Fruit fly (Drosophila melanogaster) whole organism, embryonic: ENCODE measurements around the gene CAH4.

Source experiments
- BEAF-32 ChIP-seq: fragments of 200-800 bp; sonication (Bioruptor generic); optimal IDR thresholded peaks from 3 replicates; lab custom pipeline; 2017; ENCODE audit warnings: missing biosample characterization, missing genetic modification characterization, mild to moderate bottlenecking, moderate library complexity, missing genetic modification reagents
- Bgb ChIP-seq: fragments of 200-800 bp; sonication (Bioruptor generic); IDR thresholded peaks from 2 replicates; pipeline ENCODE4 v1.3.6; 2022; ENCODE audit warnings: missing biosample characterization, missing genetic modification characterization; ENCODE audit not compliant: partially characterized antibody
- Bteb2 ChIP-seq: fragments of 200-800 bp; sonication (Bioruptor generic); optimal IDR thresholded peaks from 2 replicates; lab custom pipeline; 2016; ENCODE audit warnings: missing biosample characterization, missing genetic modification characterization
- CG10431 ChIP-seq: fragments of 200-800 bp; sonication (Bioruptor generic); optimal IDR thresholded peaks from 3 replicates; lab custom pipeline; 2018; ENCODE audit warnings: missing biosample characterization, mild to moderate bottlenecking, missing genetic modification characterization
- CG11504 ChIP-seq: fragments of 200-800 bp; sonication (Bioruptor generic); optimal IDR thresholded peaks from 3 replicates; lab custom pipeline; 2019; ENCODE audit warnings: missing biosample characterization, mild to moderate bottlenecking, missing genetic modification characterization, moderate library complexity
- CG12219 ChIP-seq: fragments of 200-800 bp; sonication (Bioruptor generic); optimal IDR thresholded peaks from 3 replicates; lab custom pipeline; 2018; ENCODE audit warnings: missing biosample characterization, mild to moderate bottlenecking, missing genetic modification characterization
- CG14014 ChIP-seq: fragments of 200-800 bp; sonication (Bioruptor generic); IDR thresholded peaks from 2 replicates; pipeline ENCODE4 v1.3.6; 2022; ENCODE audit warnings: missing biosample characterization, missing genetic modification characterization
- CG14965 ChIP-seq: fragments of 200-800 bp; sonication (Bioruptor generic); optimal IDR thresholded peaks from 2 replicates; lab custom pipeline; 2016; ENCODE audit warnings: missing biosample characterization, missing genetic modification characterization, borderline replicate concordance
- CG15479 ChIP-seq: fragments of 200-800 bp; sonication (Bioruptor generic); optimal IDR thresholded peaks from 3 replicates; lab custom pipeline; 2019; ENCODE audit warnings: missing biosample characterization, mild to moderate bottlenecking, missing genetic modification characterization, moderate library complexity
- CG1602 ChIP-seq: fragments of 200-800 bp; sonication (Bioruptor generic); optimal IDR thresholded peaks from 3 replicates; lab custom pipeline; 2016; ENCODE audit warnings: missing biosample characterization, missing genetic modification characterization
- CG17328 ChIP-seq: fragments of 200-800 bp; sonication (Bioruptor generic); IDR thresholded peaks from 2 replicates; pipeline ENCODE4 v1.3.6; 2022; ENCODE audit warnings: missing biosample characterization, missing genetic modification characterization
- CG17568 ChIP-seq: fragments of 200-800 bp; sonication (Bioruptor generic); optimal IDR thresholded peaks from 2 replicates; lab custom pipeline; 2018; ENCODE audit warnings: missing biosample characterization, mild to moderate bottlenecking, missing genetic modification characterization, moderate library complexity
- CG17829 ChIP-seq: fragments of 200-800 bp; optimal IDR thresholded peaks from 2 replicates; lab custom pipeline; 2019; ENCODE audit warnings: missing biosample characterization, mild to moderate bottlenecking, missing genetic modification characterization, moderate library complexity
- CG3847 ChIP-seq: fragments of 200-800 bp; sonication (Bioruptor generic); IDR thresholded peaks from 2 replicates; pipeline ENCODE4 v1.3.6; 2022; ENCODE audit warnings: missing biosample characterization, missing genetic modification characterization
- CG8290 ChIP-seq, 3 experiments: fragments of 200-800 bp; sonication (Bioruptor generic); optimal IDR thresholded peaks; 2 replicates each; lab custom pipeline; 2016 to 2019; ENCODE audit warnings: missing biosample characterization in 3 of 3, missing genetic modification characterization in 3 of 3, mild to moderate bottlenecking in 2 of 3, moderate library complexity in 1 of 3
- CG8765 ChIP-seq: fragments of 200-800 bp; sonication (Bioruptor generic); IDR thresholded peaks from 2 replicates; pipeline ENCODE4 v1.3.6; 2022; ENCODE audit warnings: missing biosample characterization, missing genetic modification characterization
- CG9437 ChIP-seq: fragments of 200-800 bp; sonication (Bioruptor generic); optimal IDR thresholded peaks from 2 replicates; lab custom pipeline; 2018; ENCODE audit warnings: missing biosample characterization, mild to moderate bottlenecking, missing genetic modification characterization
- CG9797 ChIP-seq: fragments of 200-800 bp; sonication (Bioruptor generic); optimal IDR thresholded peaks from 3 replicates; lab custom pipeline; 2018; ENCODE audit warnings: missing biosample characterization, mild to moderate bottlenecking, missing genetic modification characterization
- CHES-1-like ChIP-seq: fragments of 200-800 bp; sonication (Bioruptor generic); optimal IDR thresholded peaks from 2 replicates; lab custom pipeline; 2016; ENCODE audit warnings: missing biosample characterization, missing genetic modification characterization
- CoRest ChIP-seq: fragments of 200-800 bp; sonication (Bioruptor generic); optimal IDR thresholded peaks from 3 replicates; lab custom pipeline; 2018; ENCODE audit warnings: missing biosample characterization, mild to moderate bottlenecking, missing genetic modification characterization, moderate library complexity
- Med ChIP-seq: fragments of 200-800 bp; sonication (Bioruptor generic); peaks from one replicate; lab custom pipeline; 2016; ENCODE audit warnings: missing biosample characterization, missing genetic modification characterization, mild to moderate bottlenecking, inconsistent platforms, moderate library complexity
- Rfx ChIP-seq: fragments of 200-800 bp; sonication (Bioruptor generic); IDR thresholded peaks from 2 replicates; pipeline ENCODE4 v1.3.6; 2022; ENCODE audit warnings: missing biosample characterization, missing genetic modification characterization
- Stat92E ChIP-seq, 3 experiments: fragments of >200 bp in 2 of 3; fragments of 200-800 bp in 1 of 3; sonication (Bioruptor generic) in 1 of 3; optimal IDR thresholded peaks; 2 replicates each; lab custom pipeline; 2017 to 2019; ENCODE audit warnings: missing biosample characterization in 3 of 3, missing genetic modification characterization in 3 of 3, mild to moderate bottlenecking in 1 of 3, moderate library complexity in 1 of 3
- cg ChIP-seq: fragments of 200-800 bp; sonication (Bioruptor generic); optimal IDR thresholded peaks from 3 replicates; lab custom pipeline; 2019; ENCODE audit warnings: missing biosample characterization, mild to moderate bottlenecking, missing genetic modification characterization, moderate library complexity
- chif ChIP-seq, 2 experiments: fragments of 200-800 bp; sonication (Bioruptor generic); optimal IDR thresholded peaks; 3 replicates each; lab custom pipeline; 2016; ENCODE audit warnings: missing biosample characterization in 2 of 2, missing genetic modification characterization in 2 of 2
- ci ChIP-seq: fragments of 200-800 bp; sonication (Bioruptor generic); IDR thresholded peaks from 3 replicates; pipeline ENCODE4 v1.3.6; 2022; ENCODE audit warnings: missing biosample characterization, missing genetic modification characterization
- crol ChIP-seq: fragments of 200-800 bp; sonication (Bioruptor generic); IDR thresholded peaks from 2 replicates; pipeline ENCODE4 v1.3.6; 2022; ENCODE audit warnings: missing biosample characterization, missing genetic modification characterization
- dm ChIP-seq: fragments of 200-800 bp; sonication (Bioruptor generic); optimal IDR thresholded peaks from 3 replicates; lab custom pipeline; 2016; ENCODE audit warnings: missing biosample characterization, missing genetic modification characterization
- dpn ChIP-seq, 2 experiments: fragments of 200-800 bp; sonication (Bioruptor generic); optimal IDR thresholded peaks; 3 replicates each; lab custom pipeline; 2016; ENCODE audit warnings: missing biosample characterization in 2 of 2, missing genetic modification characterization in 2 of 2
- knrl ChIP-seq: fragments of 200-800 bp; sonication (Bioruptor generic); IDR thresholded peaks from 3 replicates; pipeline ENCODE4 v1.3.6; 2022; ENCODE audit warnings: missing biosample characterization, missing genetic modification characterization; ENCODE audit not compliant: partially characterized antibody
- nerfin-1 ChIP-seq: fragments of 200-800 bp; sonication (Bioruptor generic); optimal IDR thresholded peaks from 3 replicates; lab custom pipeline; 2019; ENCODE audit warnings: missing biosample characterization, mild to moderate bottlenecking, missing genetic modification characterization, moderate library complexity
- nerfin-2 ChIP-seq: fragments of 200-800 bp; sonication (Bioruptor generic); IDR thresholded peaks from 2 replicates; pipeline ENCODE4 v1.3.6; 2022; ENCODE audit warnings: missing biosample characterization, missing genetic modification characterization; ENCODE audit not compliant: partially characterized antibody
- nmo ChIP-seq: fragments of 200-800 bp; sonication (Bioruptor generic); optimal IDR thresholded peaks from 2 replicates; lab custom pipeline; 2018; ENCODE audit warnings: missing biosample characterization, mild to moderate bottlenecking, missing genetic modification characterization, moderate library complexity
- pan ChIP-seq, 4 experiments: fragments of >200 bp in 3 of 4; fragments of 200-800 bp in 1 of 4; sonication (Bioruptor generic) in 1 of 4; optimal IDR thresholded peaks in 3 of 4; IDR thresholded peaks in 1 of 4; 2 replicates each; pipeline versions ENCODE4 v1.3.6 to Lab custom; 2017 to 2022; ENCODE audit warnings: missing biosample characterization in 2 of 4, missing genetic modification characterization in 2 of 4, mixed read lengths in 1 of 4
- pros ChIP-seq: fragments of 200-800 bp; sonication (Bioruptor generic); optimal IDR thresholded peaks from 3 replicates; lab custom pipeline; 2019; ENCODE audit warnings: missing biosample characterization, mild to moderate bottlenecking, missing genetic modification characterization, moderate library complexity
- scrt ChIP-seq: fragments of 200-800 bp; sonication (Bioruptor generic); optimal IDR thresholded peaks from 2 replicates; lab custom pipeline; 2018; ENCODE audit warnings: missing biosample characterization, mild to moderate bottlenecking, missing genetic modification characterization, moderate library complexity
- shn ChIP-seq: fragments of 200-800 bp; sonication (Bioruptor generic); optimal IDR thresholded peaks from 3 replicates; lab custom pipeline; 2016; ENCODE audit warnings: missing biosample characterization, missing genetic modification characterization
- slbo ChIP-seq: fragments of 200-800 bp; sonication (Bioruptor generic); IDR thresholded peaks from 2 replicates; pipeline ENCODE4 v1.3.6; 2022; ENCODE audit warnings: missing biosample characterization, missing genetic modification characterization
- sqz ChIP-seq: fragments of 200-800 bp; sonication (Bioruptor generic); optimal IDR thresholded peaks from 3 replicates; lab custom pipeline; 2018; ENCODE audit warnings: missing biosample characterization, mild to moderate bottlenecking, missing genetic modification characterization
- tgo ChIP-seq: fragments of 200-800 bp; sonication (Bioruptor generic); IDR thresholded peaks from 3 replicates; pipeline ENCODE4 v1.3.6; 2022; ENCODE audit warnings: missing biosample characterization, missing genetic modification characterization
- trem ChIP-seq: fragments of 200-800 bp; optimal IDR thresholded peaks from 3 replicates; lab custom pipeline; 2019; ENCODE audit warnings: missing biosample characterization, mild to moderate bottlenecking, missing genetic modification characterization, moderate library complexity
- zen ChIP-seq: fragments of 200-800 bp; sonication (Bioruptor generic); optimal IDR thresholded peaks from 3 replicates; lab custom pipeline; 2018; ENCODE audit warnings: missing biosample characterization, mild to moderate bottlenecking, missing genetic modification characterization, moderate library complexity

Gene CAH4

dm6 chr3R:24875939-24876842 is 18.8 kb upstream of the CAH4 start, which contains the start of gene CG3744 (continued):
- TF ChIP-seq slbo (GFP tag; lab: Robert Waterston, UW) (peak; percentile 99), CG17829 (tag; lab: Kevin White, UChicago) (peak; percentile 91), CG8290 (GFP tag; optimal IDR thresholded peaks at IDR 0.05; lab: Kevin White, UChicago) (peak; percentile 83), CG8290 (tag; optimal IDR thresholded peaks at IDR 0.05; lab: Kevin White, UChicago) (peak in 1 of 2 experiments; percentile 17), CG1602 (GFP tag; lab: Kevin White, UChicago) (peak; percentile 90), tgo (GFP tag; lab: Robert Waterston, UW) (peak; percentile 93), shn (peak; percentile 80), CG8765 (GFP tag; lab: Robert Waterston, UW) (peak; percentile 92), crol (peak; percentile 44; the same call in 1 of the 2 replicates)
- TF ChIP-seq, all 482 proteins: peak for 424

dm6 chr3R:24870389-24871048 is 13.2 kb upstream of the CAH4 start, which contains the start of gene CycB3:
Gene CycB3 (minus strand): TSS chr3R:24870816.
- peak; percentile 1 for TF ChIP-seq cg
- TF ChIP-seq dpn (GFP tag; optimal IDR thresholded peaks at IDR 0.05; lab: Kevin White, UChicago): peak in 1 of 2 experiments; percentile 2
- TF ChIP-seq BEAF-32 (GFP tag; lab: Kevin White, UChicago): peak; percentile 56
- TF ChIP-seq CG17568 (GFP tag; lab: Kevin White, UChicago): no peak
- TF ChIP-seq sqz: peak; percentile 43
- no peak for TF ChIP-seq scrt (GFP tag; lab: Kevin White, UChicago)
- no peak for TF ChIP-seq Bteb2 (GFP tag; lab: Kevin White, UChicago)
- peak; percentile 42 for TF ChIP-seq CG3847 (GFP tag; lab: Robert Waterston, UW)
- TF ChIP-seq knrl (GFP tag; lab: Robert Waterston, UW): peak; percentile 27; the same call in 1 of the 3 replicates
- TF ChIP-seq CG12219: peak; percentile 26
- TF ChIP-seq CG14965: no peak
- TF ChIP-seq CG9437 (GFP tag; lab: Kevin White, UChicago): no peak
- TF ChIP-seq chif (GFP tag; optimal IDR thresholded peaks at IDR 0.05; lab: Kevin White, UChicago): peak in 1 of 2 experiments; percentile 25
- no peak for TF ChIP-seq CG15479 (GFP tag; lab: Kevin White, UChicago)
- TF ChIP-seq nmo (GFP tag; lab: Kevin White, UChicago): peak; percentile 50
- peak in 1 of 3 experiments; percentile 28 for TF ChIP-seq Stat92E (GFP tag; optimal IDR thresholded peaks at IDR 0.05; lab: Kevin White, UChicago)
- peak; percentile 55 for TF ChIP-seq Rfx
- peak; percentile 40 for TF ChIP-seq nerfin-1 (tag; lab: Kevin White, UChicago)
- TF ChIP-seq CHES-1-like (GFP tag; lab: Kevin White, UChicago): peak; percentile 39
- peak; percentile 33 for TF ChIP-seq zen (tag; lab: Kevin White, UChicago)
- TF ChIP-seq dm (GFP tag; lab: Kevin White, UChicago): peak; percentile 53
- TF ChIP-seq trem (tag; lab: Kevin White, UChicago): peak; percentile 79
- TF ChIP-seq CG10431 (GFP tag; lab: Kevin White, UChicago): peak; percentile 54
- TF ChIP-seq CG9797 (GFP tag; lab: Kevin White, UChicago): peak; percentile 98
- TF ChIP-seq CG11504 (tag; lab: Kevin White, UChicago): no peak
- peak; percentile 54 for TF ChIP-seq CG17829 (tag; lab: Kevin White, UChicago)
- no peak for TF ChIP-seq pan (optimal IDR thresholded peaks at IDR 0.05; lab: Kevin White, UChicago)
- peak in 1 of 2 experiments; percentile 38 for TF ChIP-seq pan (GFP tag; optimal IDR thresholded peaks at IDR 0.05 in 1 of 2, IDR thresholded peaks at IDR 0.05 in 1 of 2)
- peak; percentile 46; the same call in 1 of the 2 replicates for TF ChIP-seq CG17328 (GFP tag; lab: Robert Waterston, UW)
- peak; percentile 56; the same call in 1 of the 2 replicates for TF ChIP-seq Bgb (GFP tag; lab: Robert Waterston, UW)
- 0 out of 2 replicates have a peak, but pooled peaks have one; percentile 19 for TF ChIP-seq nerfin-2 (GFP tag; lab: Robert Waterston, UW)
- peak; percentile 88 for TF ChIP-seq Med (GFP tag; lab: Kevin White, UChicago)
- TF ChIP-seq CG14014 (GFP tag; lab: Robert Waterston, UW): 0 out of 2 replicates have a peak, but pooled peaks have one; percentile 31
- no peak for TF ChIP-seq pros
- peak; percentile 51 for TF ChIP-seq CoRest (tag; lab: Kevin White, UChicago)
- peak; percentile 67; the same call in 1 of the 3 replicates for TF ChIP-seq ci
